Fruit fly (Drosophila melanogaster) whole organism, wandering third instar larva: Measurements from ENCODE around the gene Acn.

ENCODE experiments used
- CG32264 ChIP-seq: fragments of 200-800 bp; sonication (Bioruptor generic); optimal IDR thresholded peaks from 2 replicates; lab custom pipeline; 2016; ENCODE audit warnings: missing biosample characterization, missing genetic modification characterization
- CG9705 ChIP-seq: fragments of 200-800 bp; sonication (Bioruptor generic); optimal IDR thresholded peaks from 2 replicates; lab custom pipeline; 2018; ENCODE audit warnings: missing biosample characterization, mild to moderate bottlenecking, missing genetic modification characterization
- Dfd ChIP-seq: fragments of >200 bp; optimal IDR thresholded peaks from 2 replicates; lab custom pipeline; 2017; ENCODE audit warnings: missing biosample characterization, missing genetic modification characterization
- Dif ChIP-seq: fragments of 200-275, 200-300 bp; sonication (Bioruptor generic); optimal IDR thresholded peaks from 2 replicates; lab custom pipeline; 2018; ENCODE audit warnings: missing biosample characterization, missing genetic modification characterization; ENCODE audit not compliant: partially characterized antibody
- GATAd ChIP-seq: sonication (Bioruptor generic); optimal IDR thresholded peaks from 2 replicates; lab custom pipeline; 2016; ENCODE audit warnings: missing biosample characterization, missing genetic modification characterization
- HLH106 ChIP-seq: fragments of 200-800 bp; optimal IDR thresholded peaks from 3 replicates; lab custom pipeline; 2019; ENCODE audit warnings: missing biosample characterization, mild to moderate bottlenecking, missing genetic modification characterization, moderate library complexity
- Hnf4 ChIP-seq: fragments of 200-800 bp; sonication (Bioruptor generic); optimal IDR thresholded peaks from 2 replicates; lab custom pipeline; 2016; ENCODE audit warnings: missing biosample characterization, mild to moderate bottlenecking, missing genetic modification characterization
- Hr78 ChIP-seq: fragments of >200 bp; optimal IDR thresholded peaks from 2 replicates; lab custom pipeline; 2017; ENCODE audit warnings: missing biosample characterization, missing genetic modification characterization
- Jra ChIP-seq: sonication (Bioruptor generic); optimal IDR thresholded peaks from 2 replicates; lab custom pipeline; 2016; ENCODE audit warnings: missing biosample characterization, missing genetic modification characterization
- Mio ChIP-seq: sonication (Bioruptor generic); optimal IDR thresholded peaks from 2 replicates; lab custom pipeline; 2016; ENCODE audit warnings: missing biosample characterization, missing genetic modification characterization
- Myc ChIP-seq: fragments of >200 bp; optimal IDR thresholded peaks from 2 replicates; lab custom pipeline; 2017
- OdsH ChIP-seq: fragments of 200-800 bp; sonication (Bioruptor generic); optimal IDR thresholded peaks from 2 replicates; lab custom pipeline; 2016; ENCODE audit warnings: missing biosample characterization, mild to moderate bottlenecking, missing genetic modification characterization
- Rel ChIP-seq, 2 experiments: fragments of 200-800 bp; sonication (Bioruptor generic) in 1 of 2; optimal IDR thresholded peaks; 2 replicates in 1 of 2; 3 replicates in 1 of 2; lab custom pipeline; 2016 to 2019; ENCODE audit warnings: mild to moderate bottlenecking in 2 of 2, missing biosample characterization in 2 of 2, missing genetic modification characterization in 2 of 2, moderate library complexity in 1 of 2
- brk ChIP-seq: fragments of 200-800 bp; sonication (Bioruptor generic); optimal IDR thresholded peaks from 2 replicates; lab custom pipeline; 2016; ENCODE audit warnings: missing biosample characterization, mild to moderate bottlenecking, missing genetic modification characterization
- dmrt93B ChIP-seq: fragments of 200-800 bp; sonication (Bioruptor generic); optimal IDR thresholded peaks from 2 replicates; lab custom pipeline; 2018; ENCODE audit warnings: missing biosample characterization, mild to moderate bottlenecking, missing genetic modification characterization
- dsf ChIP-seq: sonication (Bioruptor generic); optimal IDR thresholded peaks from 2 replicates; lab custom pipeline; 2016; ENCODE audit warnings: missing biosample characterization, missing genetic modification characterization, borderline replicate concordance
- foxo ChIP-seq, 2 experiments: fragments of 200-800 bp; sonication (Bioruptor generic); optimal IDR thresholded peaks; 2 replicates in 1 of 2; 3 replicates in 1 of 2; lab custom pipeline; 2016 to 2017; ENCODE audit warnings: missing biosample characterization in 2 of 2, missing genetic modification characterization in 2 of 2
- h ChIP-seq: fragments of 200-800 bp; sonication (Bioruptor generic); optimal IDR thresholded peaks from 3 replicates; lab custom pipeline; 2016; ENCODE audit warnings: missing biosample characterization, mild to moderate bottlenecking, missing genetic modification characterization
- jim ChIP-seq: fragments of 175-275, 200-325 bp; sonication (Bioruptor generic); optimal IDR thresholded peaks from 2 replicates; lab custom pipeline; 2016; ENCODE audit warnings: missing biosample characterization, mild to moderate bottlenecking, missing genetic modification characterization
- rgr ChIP-seq: fragments of 200-800 bp; sonication (Bioruptor generic); optimal IDR thresholded peaks from 3 replicates; lab custom pipeline; 2016; ENCODE audit warnings: missing biosample characterization, mild to moderate bottlenecking, missing genetic modification characterization
- sv ChIP-seq: fragments of 200-800 bp; sonication (Bioruptor generic); optimal IDR thresholded peaks from 3 replicates; lab custom pipeline; 2016; ENCODE audit warnings: missing biosample characterization, missing genetic modification characterization
- usp ChIP-seq: fragments of >200 bp; optimal IDR thresholded peaks from 2 replicates; lab custom pipeline; 2017; ENCODE audit warnings: missing biosample characterization, missing genetic modification characterization
- woc ChIP-seq: sonication (Bioruptor generic); optimal IDR thresholded peaks from 2 replicates; lab custom pipeline; 2016; ENCODE audit warnings: missing biosample characterization, mild to moderate bottlenecking, missing genetic modification characterization

The Acn gene

dm6 chr2L:19089385-19089784 lies 44.2 kb downstream of the Acn start:
- TF ChIP-seq Rel (GFP tag; optimal IDR thresholded peaks at IDR 0.05; lab: Kevin White, UChicago), result no peak
- no peak for TF ChIP-seq Rel (tag; optimal IDR thresholded peaks at IDR 0.05; lab: Kevin White, UChicago)
- no peak for TF ChIP-seq woc
- no peak for TF ChIP-seq jim (GFP tag; lab: Kevin White, UChicago)
- no peak for TF ChIP-seq Mio (GFP tag; lab: Kevin White, UChicago)

dm6 chr2L:19093868-19094267 lies 48.7 kb downstream of the Acn start:
- TF ChIP-seq GATAd (GFP tag; lab: Kevin White, UChicago) (no peak), dmrt93B (GFP tag; lab: Kevin White, UChicago) (no peak), Dfd (GFP tag; lab: Kevin White, UChicago) (no peak), CG32264 (GFP tag; lab: Kevin White, UChicago) (no peak), usp (no peak), foxo (GFP tag; optimal IDR thresholded peaks at IDR 0.05; lab: Kevin White, UChicago) (no peak), Rel (GFP tag; optimal IDR thresholded peaks at IDR 0.05; lab: Kevin White, UChicago) (no peak), Rel (tag; optimal IDR thresholded peaks at IDR 0.05; lab: Kevin White, UChicago) (no peak), HLH106 (tag; lab: Kevin White, UChicago) (no peak), jim (GFP tag; lab: Kevin White, UChicago) (no peak), Myc (no peak), Dif (no peak), h (GFP tag; lab: Kevin White, UChicago) (no peak), rgr (no peak), OdsH (GFP tag; lab: Kevin White, UChicago) (no peak), Hr78 (GFP tag; lab: Kevin White, UChicago) (no peak), CG9705 (GFP tag; lab: Kevin White, UChicago) (no peak), Jra (GFP tag; lab: Kevin White, UChicago) (no peak)
- TF ChIP-seq, all 38 proteins: peak for 0

- no peak for TF ChIP-seq dmrt93B (GFP tag; lab: Kevin White, UChicago)
- no peak for TF ChIP-seq brk (GFP tag; lab: Kevin White, UChicago)
- TF ChIP-seq CG9705 (GFP tag; lab: Kevin White, UChicago), result no peak
- no peak for TF ChIP-seq Hnf4
Observed at dm6 chr2L:19096361-19096760, 51.2 kb downstream of the Acn start.

- TF ChIP-seq dsf (no peak), dmrt93B (GFP tag; lab: Kevin White, UChicago) (no peak), Mio (GFP tag; lab: Kevin White, UChicago) (no peak), sv (GFP tag; lab: Kevin White, UChicago) (no peak)
- TF ChIP-seq, all 38 proteins: peak for 0
Observed at dm6 chr2L:19097374-19097773, 52.2 kb downstream of the Acn start.
